Worm (Caenorhabditis elegans): ENCODE results near the gene R09H10.3.

ce11 chrIV:10584237-10584636, 22.6 kb upstream of the R09H10.3 start, which contains the start of gene oac-8:
- TF ChIP-seq dao-5 (tag; optimal IDR thresholded peaks at IDR 0.05) (no peak), him-1 (tag; optimal IDR thresholded peaks at IDR 0.05) (no peak), W03F9.2 (tag; optimal IDR thresholded peaks at IDR 0.05) (no peak)
